Fruit fly (Drosophila melanogaster): Measurements from ENCODE around the gene Dredd.

- TF ChIP-seq CG8478 (optimal IDR thresholded peaks at IDR 0.05), result no peak
- TF ChIP-seq CTCF (optimal IDR thresholded peaks at IDR 0.05), result no peak
Measured at dm6 chrX:654221-654620, 18.9 kb upstream of the Dredd start.
